Fruit fly (Drosophila melanogaster): ENCODE data around the gene Alg13.
A peak's percentile ranks its signal among the peaks of the same experiment; 100 is the strongest.

The Alg13 gene

DNA sequence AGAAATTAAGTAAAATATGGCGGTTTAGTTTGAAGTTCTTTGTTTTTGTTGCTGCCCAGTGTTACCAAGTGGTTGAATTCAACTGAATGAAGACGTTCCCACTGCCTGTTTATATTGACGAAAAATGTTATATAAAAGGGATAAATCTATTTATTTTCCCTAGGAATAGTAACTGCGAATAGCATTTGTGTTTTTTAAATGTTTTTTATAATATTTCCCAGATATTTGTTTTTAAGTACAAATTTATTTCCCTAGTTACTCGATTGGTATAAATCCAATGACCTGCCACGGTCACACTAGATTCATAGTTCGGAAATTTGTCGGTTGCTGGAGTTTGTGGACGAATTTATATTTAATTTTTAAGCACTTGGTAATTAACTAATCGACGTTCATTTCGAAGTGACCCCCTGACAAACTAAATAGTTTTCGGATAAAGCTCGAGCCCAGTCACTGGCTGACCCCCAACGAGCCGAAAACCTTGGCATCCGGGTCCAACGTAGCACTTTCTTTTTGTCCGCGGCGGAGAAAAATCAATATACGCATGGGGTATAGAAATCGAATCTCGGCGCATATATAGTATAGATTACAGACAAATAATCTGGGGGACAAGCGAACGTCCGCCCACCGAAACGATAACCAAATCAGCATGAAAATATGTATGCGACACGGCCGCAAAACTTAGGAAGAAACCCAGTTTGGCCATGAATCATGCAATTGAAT lies 7.3 kb downstream of the Alg13 start, which contains the start of the genes dgt6 and Vha100-1 (continued):
- TF ChIP-seq CG14710 (tag; optimal IDR thresholded peaks at IDR 0.05) (peak; percentile 88), YL-1 (GFP tag; optimal IDR thresholded peaks at IDR 0.05) (peak; percentile 39), hth (optimal IDR thresholded peaks at IDR 0.05) (no peak), Spps (tag; optimal IDR thresholded peaks at IDR 0.05) (peak; percentile 0), Jarid2 (GFP tag; optimal IDR thresholded peaks at IDR 0.05) (peak; percentile 32), CkIIα-i1 (GFP tag; IDR thresholded peaks at IDR 0.05) (no peak), lola (GFP tag; optimal IDR thresholded peaks at IDR 0.05) (peak in 1 of 3 experiments; percentile 26), jumu (GFP tag; optimal IDR thresholded peaks at IDR 0.05) (no peak), CG13424 (tag; optimal IDR thresholded peaks at IDR 0.05) (peak; percentile 21), CG3995 (GFP tag; optimal IDR thresholded peaks at IDR 0.05) (peak; percentile 13), tin (GFP tag; optimal IDR thresholded peaks at IDR 0.05) (peak; percentile 27), CG3847 (GFP tag; IDR thresholded peaks at IDR 0.05) (0 out of 2 replicates have a peak, but pooled peaks have one; percentile 41), CG18476 (GFP tag; optimal IDR thresholded peaks at IDR 0.05) (peak; percentile 30), CG4617 (GFP tag; optimal IDR thresholded peaks at IDR 0.05; ENCODE audit: borderline replicate concordance) (peak; percentile 59), sisA (GFP tag; IDR thresholded peaks at IDR 0.05) (no peak), pan (optimal IDR thresholded peaks at IDR 0.05) (no peak), pan (GFP tag; optimal IDR thresholded peaks at IDR 0.05 in 1 of 2, IDR thresholded peaks at IDR 0.05 in 1 of 2) (peak in 1 of 2 experiments; percentile 55), Dbx (GFP tag; IDR thresholded peaks at IDR 0.05) (peak; percentile 43; the same call in 1 of the 3 replicates), CG9215 (GFP tag; IDR thresholded peaks at IDR 0.05) (no peak), CTCF (GFP tag; optimal IDR thresholded peaks at IDR 0.05) (peak; percentile 61), gcm2 (GFP tag; optimal IDR thresholded peaks at IDR 0.05) (no peak), CG34422 (GFP tag; IDR thresholded peaks at IDR 0.05) (0 out of 3 replicates have a peak, but pooled peaks have one; percentile 28), CG12659 (GFP tag; optimal IDR thresholded peaks at IDR 0.05) (peak; percentile 49), Vsx1 (GFP tag; optimal IDR thresholded peaks at IDR 0.05) (no peak), Rx (GFP tag; IDR thresholded peaks at IDR 0.05) (no peak), Oaz (GFP tag; IDR thresholded peaks at IDR 0.05) (no peak), CG18599 (GFP tag; optimal IDR thresholded peaks at IDR 0.05) (no peak), Rfx (GFP tag; IDR thresholded peaks at IDR 0.05) (0 out of 2 replicates have a peak, but pooled peaks have one; percentile 8), CG14050 (GFP tag; IDR thresholded peaks at IDR 0.05) (no peak), CG10267 (tag; optimal IDR thresholded peaks at IDR 0.05) (peak; percentile 86), CG10654 (GFP tag; optimal IDR thresholded peaks at IDR 0.05) (peak; percentile 22), CG6689 (GFP tag; IDR thresholded peaks at IDR 0.05) (no peak), sens-2 (GFP tag; IDR thresholded peaks at IDR 0.05) (no peak), sug (tag; optimal IDR thresholded peaks at IDR 0.05) (peak; percentile 60), bab2 (GFP tag; optimal IDR thresholded peaks at IDR 0.05) (peak; percentile 26), btn (GFP tag; optimal IDR thresholded peaks at IDR 0.05) (no peak), Fer1 (GFP tag; optimal IDR thresholded peaks at IDR 0.05) (no peak), Dp (GFP tag; optimal IDR thresholded peaks at IDR 0.05) (peak; percentile 74), CG12391 (tag; optimal IDR thresholded peaks at IDR 0.05) (peak; percentile 62), CG2202 (tag; optimal IDR thresholded peaks at IDR 0.05) (no peak), Sin3A (optimal IDR thresholded peaks at IDR 0.05) (peak; percentile 24), HmgZ (tag; optimal IDR thresholded peaks at IDR 0.05) (peak; percentile 18), CG7357 (GFP tag; IDR thresholded peaks at IDR 0.05) (peak; percentile 98), CG9876 (GFP tag; optimal IDR thresholded peaks at IDR 0.05) (no peak), Stat92E (GFP tag; optimal IDR thresholded peaks at IDR 0.05) (peak in 1 of 3 experiments; percentile 32), lbe (GFP tag; optimal IDR thresholded peaks at IDR 0.05) (peak; percentile 5), unc-4 (GFP tag; IDR thresholded peaks at IDR 0.05; ENCODE audit: partially characterized antibody) (0 out of 2 replicates have a peak, but pooled peaks have one; percentile 14), nom (GFP tag; optimal IDR thresholded peaks at IDR 0.05) (peak; percentile 29), CG9727 (GFP tag; optimal IDR thresholded peaks at IDR 0.05) (peak; percentile 40), BEAF-32 (GFP tag; optimal IDR thresholded peaks at IDR 0.05) (peak; percentile 38)
